Fruit fly (Drosophila melanogaster): ENCODE results near the gene Strump.

Gene Strump

dm6 chr3L:16157251-16158190, 35.7 kb downstream of the Strump start (continued):
- TF ChIP-seq chif (GFP tag; optimal IDR thresholded peaks at IDR 0.05) (peak in 1 of 2 experiments; percentile 59), ken (GFP tag; IDR thresholded peaks at IDR 0.05) (no peak), CG16779 (GFP tag; IDR thresholded peaks at IDR 0.05) (no peak), CG12744 (GFP tag; optimal IDR thresholded peaks at IDR 0.05) (peak; percentile 16), CG17385 (GFP tag; optimal IDR thresholded peaks at IDR 0.05) (peak; percentile 41), maf-S (GFP tag; optimal IDR thresholded peaks at IDR 0.05) (peak; percentile 14), pho (GFP tag; optimal IDR thresholded peaks at IDR 0.05) (peak; percentile 39), CG31441 (GFP tag; IDR thresholded peaks at IDR 0.05) (peak; percentile 54), CG1602 (GFP tag; optimal IDR thresholded peaks at IDR 0.05) (peak; percentile 45), crol (GFP tag; IDR thresholded peaks at IDR 0.05) (no peak), CG10462 (GFP tag; optimal IDR thresholded peaks at IDR 0.05) (no peak), TFAM (GFP tag; optimal IDR thresholded peaks at IDR 0.05) (no peak), HLH4C (GFP tag; IDR thresholded peaks at IDR 0.05; ENCODE audit: partially characterized antibody) (no peak), luna (GFP tag; optimal IDR thresholded peaks at IDR 0.05) (no peak), NfI (GFP tag; optimal IDR thresholded peaks at IDR 0.05) (peak; percentile 32), Gug (GFP tag; IDR thresholded peaks at IDR 0.05) (no peak; the same call in 3 of the 4 replicates), psq (GFP tag; optimal IDR thresholded peaks at IDR 0.05) (no peak), Hr78 (GFP tag; optimal IDR thresholded peaks at IDR 0.05) (no peak), CG11456 (GFP tag; IDR thresholded peaks at IDR 0.05) (no peak), CG18262 (tag; optimal IDR thresholded peaks at IDR 0.05) (peak; percentile 65), CG14050 (GFP tag; IDR thresholded peaks at IDR 0.05) (no peak), Doc2 (GFP tag; IDR thresholded peaks at IDR 0.05) (no peak), Six4 (GFP tag; optimal IDR thresholded peaks at IDR 0.05) (peak; percentile 20), CG10431 (GFP tag; optimal IDR thresholded peaks at IDR 0.05) (no peak), cg (GFP tag; optimal IDR thresholded peaks at IDR 0.05) (peak; percentile 48), CG11723 (GFP tag; optimal IDR thresholded peaks at IDR 0.05) (peak; percentile 3), CG6654 (GFP tag; optimal IDR thresholded peaks at IDR 0.05) (no peak), NC2α (GFP tag; optimal IDR thresholded peaks at IDR 0.05) (no peak), ranshi (GFP tag; IDR thresholded peaks at IDR 0.05) (0 out of 2 replicates have a peak, but pooled peaks have one; percentile 8), tup (GFP tag; optimal IDR thresholded peaks at IDR 0.05) (no peak), gcm2 (GFP tag; optimal IDR thresholded peaks at IDR 0.05) (no peak), nau (GFP tag; optimal IDR thresholded peaks at IDR 0.05) (peak; percentile 12), schlank (tag; optimal IDR thresholded peaks at IDR 0.05) (no peak), Hey (tag; optimal IDR thresholded peaks at IDR 0.05) (no peak), gt (GFP tag; IDR thresholded peaks at IDR 0.05) (no peak), CG3726 (GFP tag; IDR thresholded peaks at IDR 0.05) (no peak), ac (GFP tag; optimal IDR thresholded peaks at IDR 0.05) (no peak), CkIIα-i1 (GFP tag; IDR thresholded peaks at IDR 0.05) (no peak), hth (optimal IDR thresholded peaks at IDR 0.05) (no peak), bsh (GFP tag; optimal IDR thresholded peaks at IDR 0.05) (peak in 1 of 2 experiments; percentile 62), Taf1 (GFP tag; IDR thresholded peaks at IDR 0.05) (no peak), Awh (GFP tag; IDR thresholded peaks at IDR 0.05) (no peak; the same call in 1 of the 2 replicates), sob (GFP tag; IDR thresholded peaks at IDR 0.05) (peak; percentile 41; the same call in 1 of the 2 replicates), zfh1 (GFP tag; IDR thresholded peaks at IDR 0.05) (no peak), CG8765 (GFP tag; IDR thresholded peaks at IDR 0.05) (no peak), Pdp1 (GFP tag; optimal IDR thresholded peaks at IDR 0.05) (peak; percentile 57 to 74), dm (GFP tag; optimal IDR thresholded peaks at IDR 0.05) (peak; percentile 0), pb (GFP tag; optimal IDR thresholded peaks at IDR 0.05) (no peak), usp (GFP tag; optimal IDR thresholded peaks at IDR 0.05) (no peak), CG3847 (GFP tag; IDR thresholded peaks at IDR 0.05) (no peak; the same call in 1 of the 2 replicates)
